Worm (Caenorhabditis elegans) whole organism, L3 larva: Measurements from ENCODE around the gene ule-2.
A peak's percentile ranks its signal among the peaks of the same experiment; 100 is the strongest.

Experiments
- ceh-28 ChIP-seq: fragments of 150-350 bp; optimal IDR thresholded peaks from 2 replicates; lab custom pipeline; 2014; ENCODE audit warnings: missing biosample characterization, missing genetic modification reagents, missing genetic modification characterization
- ceh-82 ChIP-seq: fragments of 150-350 bp; optimal IDR thresholded peaks from 2 replicates; lab custom pipeline; 2014; ENCODE audit warnings: missing biosample characterization, missing genetic modification characterization
- ceh-9 ChIP-seq: sonication (generic microtip); optimal IDR thresholded peaks from 2 replicates; lab custom pipeline; 2018; ENCODE audit warnings: missing biosample characterization, missing genetic modification characterization
- egl-5 ChIP-seq: fragments of 150-350 bp; optimal IDR thresholded peaks from 2 replicates; lab custom pipeline; 2017; ENCODE audit warnings: missing biosample characterization, missing genetic modification reagents, missing genetic modification characterization, inconsistent platforms
- elt-3 ChIP-seq, 3 experiments: fragments of 150-350 bp in 1 of 3; sonication (generic microtip) in 2 of 3; optimal IDR thresholded peaks; 2 replicates in 2 of 3; 4 replicates in 1 of 3; lab custom pipeline; 2014 to 2017; ENCODE audit warnings: missing biosample characterization in 3 of 3, missing genetic modification characterization in 3 of 3
- fkh-10 ChIP-seq: sonication (generic microtip); optimal IDR thresholded peaks from 2 replicates; lab custom pipeline; 2017; ENCODE audit warnings: missing biosample characterization, missing genetic modification reagents, missing genetic modification characterization
- fkh-2 ChIP-seq: fragments of 150-350 bp; optimal IDR thresholded peaks from 2 replicates; lab custom pipeline; 2014; ENCODE audit warnings: missing biosample characterization, missing genetic modification reagents, missing genetic modification characterization
- fos-1 ChIP-seq: fragments of 150-350 bp; optimal IDR thresholded peaks from 2 replicates; lab custom pipeline; 2014; ENCODE audit warnings: missing biosample characterization, missing genetic modification characterization
- lsy-12 ChIP-seq: sonication (generic microtip); optimal IDR thresholded peaks from 2 replicates; lab custom pipeline; 2016; ENCODE audit warnings: mild to moderate bottlenecking, missing genetic modification characterization, missing compliant biosample characterization
- mdl-1 ChIP-seq: fragments of 150-350 bp; optimal IDR thresholded peaks from 2 replicates; lab custom pipeline; 2014; ENCODE audit warnings: missing biosample characterization, missing genetic modification characterization
- nhr-23 ChIP-seq: fragments of 150-350 bp; optimal IDR thresholded peaks from 2 replicates; lab custom pipeline; 2014; ENCODE audit warnings: missing biosample characterization, missing genetic modification reagents, missing genetic modification characterization
- nhr-25 ChIP-seq: sonication (generic microtip); optimal IDR thresholded peaks from 2 replicates; lab custom pipeline; 2017; ENCODE audit warnings: missing biosample characterization, missing genetic modification characterization
- nhr-28 ChIP-seq: fragments of 150-350 bp; optimal IDR thresholded peaks from 2 replicates; lab custom pipeline; 2014; ENCODE audit warnings: missing biosample characterization, missing genetic modification characterization
- nhr-43 ChIP-seq: sonication (generic microtip); optimal IDR thresholded peaks from 2 replicates; lab custom pipeline; 2016; ENCODE audit warnings: mild to moderate bottlenecking, missing genetic modification characterization, missing compliant biosample characterization; ENCODE audit not compliant: poor library complexity, severe bottlenecking
- nhr-67 ChIP-seq: fragments of 150-350 bp; optimal IDR thresholded peaks from 2 replicates; lab custom pipeline; 2014; ENCODE audit warnings: missing biosample characterization, missing genetic modification characterization
- nhr-76 ChIP-seq: fragments of 150-350 bp; sonication (generic microtip); optimal IDR thresholded peaks from 5 replicates; lab custom pipeline; 2014; ENCODE audit warnings: missing biosample characterization, missing genetic modification characterization
- nhr-77 ChIP-seq: fragments of 150-350 bp; optimal IDR thresholded peaks from 2 replicates; lab custom pipeline; 2014; ENCODE audit warnings: missing biosample characterization, missing genetic modification characterization
- pha-4 ChIP-seq: fragments of 150-350 bp; optimal IDR thresholded peaks from 2 replicates; lab custom pipeline; 2014; ENCODE audit warnings: missing biosample characterization, missing genetic modification reagents, missing genetic modification characterization
- pqm-1 ChIP-seq: fragments of 150-350 bp; optimal IDR thresholded peaks from 2 replicates; lab custom pipeline; 2017; ENCODE audit warnings: missing biosample characterization, missing genetic modification characterization, inconsistent platforms
- skn-1 ChIP-seq: fragments of 150-350 bp; optimal IDR thresholded peaks from 2 replicates; lab custom pipeline; 2014; ENCODE audit warnings: missing biosample characterization, missing genetic modification characterization
- snpc-4 ChIP-seq: fragments of 150-350 bp; optimal IDR thresholded peaks from 2 replicates; lab custom pipeline; 2014; ENCODE audit warnings: missing biosample characterization, missing genetic modification characterization
- unc-39 ChIP-seq: sonication (generic microtip); optimal IDR thresholded peaks from 4 replicates; lab custom pipeline; 2017; ENCODE audit warnings: missing biosample characterization, missing genetic modification characterization
- ztf-11 ChIP-seq: fragments of 150-350 bp; optimal IDR thresholded peaks from 2 replicates; lab custom pipeline; 2014; ENCODE audit warnings: missing biosample characterization, missing genetic modification characterization

The ule-2 gene

DNA sequence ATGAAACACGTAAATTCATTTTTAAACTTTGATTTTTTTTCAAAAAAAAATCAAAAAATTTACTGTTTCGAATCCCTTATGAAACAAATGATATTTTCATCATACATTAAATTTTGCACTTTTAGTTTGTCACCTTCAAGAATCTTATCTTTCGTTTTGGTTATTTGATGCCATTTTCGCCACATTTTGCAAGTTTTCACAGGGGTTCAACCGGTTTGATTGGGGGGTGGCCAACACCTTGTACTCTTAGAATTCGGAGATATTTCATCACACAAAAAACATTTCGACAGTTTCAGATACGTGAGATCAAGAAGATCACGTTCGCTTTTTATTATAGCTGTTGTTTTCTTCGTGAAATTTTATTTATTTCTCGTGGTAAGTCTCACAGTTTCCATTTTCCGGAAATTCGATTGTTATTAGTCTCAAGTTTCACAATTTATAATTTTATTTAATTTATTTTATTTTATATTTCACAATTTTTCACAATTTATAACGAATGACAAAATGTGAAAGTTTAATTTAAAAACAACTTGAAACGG is 42.2 kb downstream of the ule-2 start, which contains the start of gene Y57G11C.31:
Gene Y57G11C.31 (plus strand): TSS at position 276 of the 539 bp plus-strand sequence.
- no peak for TF ChIP-seq lsy-12 (tag; lab: Kevin White, UChicago)
- no peak for TF ChIP-seq nhr-77 (tag; lab: Kevin White, UChicago)
- no peak for TF ChIP-seq ztf-11
- no peak for TF ChIP-seq fos-1 (tag; lab: Kevin White, UChicago)
- peak in 1 of 3 experiments; percentile 6 for TF ChIP-seq elt-3 (tag; optimal IDR thresholded peaks at IDR 0.05; lab: Kevin White, UChicago)
- TF ChIP-seq mdl-1 (tag; lab: Kevin White, UChicago), result no peak
- TF ChIP-seq unc-39 (tag; lab: Kevin White, UChicago), result no peak
- no peak for TF ChIP-seq skn-1
- TF ChIP-seq nhr-25 (tag; lab: Kevin White, UChicago), result peak; percentile 61

DNA sequence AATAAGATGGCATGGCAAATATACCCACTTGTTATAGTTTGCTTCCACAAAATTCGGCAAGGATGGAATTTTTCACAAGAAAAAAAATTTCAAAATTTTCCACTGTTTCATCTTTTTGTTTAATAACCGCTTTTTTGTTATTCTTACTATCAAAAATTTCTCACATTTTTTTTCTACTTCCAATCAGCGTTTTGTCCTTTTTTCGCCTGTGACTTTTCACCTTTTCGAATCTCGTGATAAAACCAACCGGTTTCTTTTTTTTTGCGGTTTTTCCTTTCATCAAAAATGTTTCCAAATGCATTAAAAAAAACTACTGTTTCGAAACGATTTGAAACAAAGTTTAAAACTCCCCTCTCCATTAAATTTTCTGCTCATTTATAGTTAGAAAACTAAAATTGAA is 44.1 kb downstream of the ule-2 start:
- TF ChIP-seq ceh-9 (no peak), nhr-67 (tag; lab: Kevin White, UChicago) (no peak), nhr-23 (tag; lab: Kevin White, UChicago) (no peak), nhr-43 (tag; lab: Kevin White, UChicago) (no peak), pha-4 (no peak), ztf-11 (no peak), unc-39 (tag; lab: Kevin White, UChicago) (no peak), ceh-28 (tag; lab: Kevin White, UChicago) (no peak), fkh-10 (GFP tag; lab: Kevin White, UChicago) (no peak), nhr-76 (tag; lab: Kevin White, UChicago) (no peak), egl-5 (tag; lab: Kevin White, UChicago) (no peak), snpc-4 (no peak), pqm-1 (tag; lab: Kevin White, UChicago) (no peak), nhr-28 (tag; lab: Kevin White, UChicago) (no peak), ceh-82 (no peak), fkh-2 (no peak)
